Worm (Caenorhabditis elegans) whole organism, L4 larva: ENCODE results near the gene kin-24.
A peak's percentile ranks its signal among the peaks of the same experiment; 100 is the strongest.

Experiments
- D1046.2 ChIP-seq: fragments of 200-800 bp; sonication (Bioruptor generic); IDR thresholded peaks from 2 replicates; pipeline ENCODE4 v1.3.6; 2022; ENCODE audit warnings: missing genetic modification characterization, missing compliant biosample characterization
- F10B5.3 ChIP-seq: sonication (generic microtip); optimal IDR thresholded peaks from 2 replicates; lab custom pipeline; 2016; ENCODE audit warnings: mild to moderate bottlenecking, missing genetic modification characterization, missing compliant biosample characterization
- F37D6.2 ChIP-seq: sonication (generic microtip); optimal IDR thresholded peaks from 2 replicates; lab custom pipeline; 2016; ENCODE audit warnings: mild to moderate bottlenecking, missing genetic modification characterization, missing compliant biosample characterization
- Y5F2A.4 ChIP-seq: fragments of 200-800 bp; sonication (Bioruptor generic); optimal IDR thresholded peaks from 2 replicates; lab custom pipeline; 2018; ENCODE audit warnings: mild to moderate bottlenecking, missing genetic modification characterization, missing compliant biosample characterization
- Y75B8A.6 ChIP-seq: fragments of 200-800 bp; sonication (Bioruptor generic); IDR thresholded peaks from 2 replicates; pipeline ENCODE4 v1.3.6; 2022; ENCODE audit warnings: missing genetic modification reagents, missing genetic modification characterization, missing compliant biosample characterization
- aha-1 ChIP-seq: fragments of 150-350 bp; peaks from one replicate; lab custom pipeline; 2014; ENCODE audit warnings: missing biosample characterization, missing genetic modification characterization
- aly-2 ChIP-seq: sonication (generic microtip); optimal IDR thresholded peaks from 2 replicates; lab custom pipeline; 2018; ENCODE audit warnings: missing biosample characterization, missing genetic modification characterization
- arid-1 ChIP-seq: fragments of 200-800 bp; sonication (Bioruptor generic); conservative IDR thresholded peaks from 2 replicates; pipeline ENCODE4 v1.3.6; 2022; ENCODE audit warnings: missing genetic modification reagents, missing genetic modification characterization, missing compliant biosample characterization
- ceh-82 ChIP-seq: sonication (generic microtip); optimal IDR thresholded peaks from 2 replicates; lab custom pipeline; 2017; ENCODE audit warnings: missing biosample characterization, missing genetic modification characterization
- cey-2 ChIP-seq: sonication (generic microtip); optimal IDR thresholded peaks from 3 replicates; lab custom pipeline; 2017; ENCODE audit warnings: missing genetic modification characterization, mild to moderate bottlenecking, missing compliant biosample characterization, antibody characterized with exemption, borderline replicate concordance; ENCODE audit not compliant: insufficient read depth
- daf-16 ChIP-seq, 3 experiments: sonication (generic microtip); optimal IDR thresholded peaks; 2 replicates each; lab custom pipeline; 2016 to 2017; ENCODE audit warnings: missing genetic modification characterization in 3 of 3, missing genetic modification reagents in 3 of 3, mild to moderate bottlenecking in 2 of 3, missing compliant biosample characterization in 2 of 3, missing biosample characterization in 1 of 3, moderate library complexity in 1 of 3
- dmd-6 ChIP-seq: fragments of 200-800 bp; sonication (Bioruptor generic); IDR thresholded peaks from 2 replicates; pipeline ENCODE4 v1.3.6; 2022; ENCODE audit warnings: missing genetic modification reagents, missing genetic modification characterization, missing compliant biosample characterization
- dve-1 ChIP-seq: sonication (generic microtip); optimal IDR thresholded peaks from 2 replicates; lab custom pipeline; 2017; ENCODE audit warnings: antibody characterized with exemption, mild to moderate bottlenecking, missing genetic modification characterization, missing compliant biosample characterization; ENCODE audit not compliant: insufficient read depth
- egl-27 ChIP-seq: sonication (generic microtip); optimal IDR thresholded peaks from 3 replicates; lab custom pipeline; 2017; ENCODE audit warnings: missing biosample characterization, missing genetic modification reagents, missing genetic modification characterization
- fkh-10 ChIP-seq: fragments of 150-350 bp; optimal IDR thresholded peaks from 2 replicates; lab custom pipeline; 2014; ENCODE audit warnings: missing biosample characterization, missing genetic modification reagents, missing genetic modification characterization
- fos-1 ChIP-seq: fragments of 150-350 bp; optimal IDR thresholded peaks from 2 replicates; lab custom pipeline; 2014; ENCODE audit warnings: missing biosample characterization, missing genetic modification characterization
- lim-7 ChIP-seq: fragments of 200-800 bp; sonication (Bioruptor generic); IDR thresholded peaks from 2 replicates; pipeline ENCODE4 v1.3.6; 2022; ENCODE audit warnings: missing genetic modification characterization, missing compliant biosample characterization
- lin-29 ChIP-seq: fragments of 200-800 bp; sonication (Bioruptor generic); IDR thresholded peaks from 2 replicates; pipeline ENCODE4 v1.3.6; 2022; ENCODE audit warnings: missing genetic modification reagents, missing genetic modification characterization, missing compliant biosample characterization
- lin-38 ChIP-seq: fragments of 200-800 bp; sonication (Bioruptor generic); IDR thresholded peaks from 2 replicates; pipeline ENCODE4 v1.3.6; 2022; ENCODE audit warnings: missing genetic modification reagents, missing genetic modification characterization, missing compliant biosample characterization
- lin-39 ChIP-seq: fragments of 150-350 bp; optimal IDR thresholded peaks from 2 replicates; lab custom pipeline; 2014; ENCODE audit warnings: missing biosample characterization, missing genetic modification reagents, missing genetic modification characterization
- mxl-2 ChIP-seq: fragments of 200-800 bp; sonication (Bioruptor generic); conservative IDR thresholded peaks from 2 replicates; pipeline ENCODE4 v1.3.6; 2022; ENCODE audit warnings: missing genetic modification reagents, missing genetic modification characterization, missing compliant biosample characterization
- nhr-237 ChIP-seq: sonication (generic microtip); optimal IDR thresholded peaks from 2 replicates; lab custom pipeline; 2017; ENCODE audit warnings: missing biosample characterization, missing genetic modification characterization
- nhr-25 ChIP-seq: sonication (generic microtip); optimal IDR thresholded peaks from 2 replicates; lab custom pipeline; 2017; ENCODE audit warnings: missing genetic modification characterization, mild to moderate bottlenecking, missing compliant biosample characterization, antibody characterized with exemption, moderate library complexity, borderline replicate concordance; ENCODE audit not compliant: insufficient read depth
- php-3 ChIP-seq: fragments of 200-800 bp; sonication (Bioruptor generic); IDR thresholded peaks from 2 replicates; pipeline ENCODE4 v1.3.6; 2022; ENCODE audit warnings: missing genetic modification reagents, missing genetic modification characterization, missing compliant biosample characterization
- pqm-1 ChIP-seq: sonication (generic microtip); optimal IDR thresholded peaks from 2 replicates; lab custom pipeline; 2017; ENCODE audit warnings: missing biosample characterization, missing genetic modification characterization
- rbr-2 ChIP-seq: sonication (generic microtip); optimal IDR thresholded peaks from 2 replicates; lab custom pipeline; 2016; ENCODE audit warnings: missing genotype, missing genetic modification characterization, missing compliant biosample characterization
- saeg-2 ChIP-seq: fragments of 200-800 bp; sonication (Bioruptor generic); IDR thresholded peaks from 2 replicates; pipeline ENCODE4 v1.3.6; 2022; ENCODE audit warnings: missing genetic modification reagents, missing genetic modification characterization, missing compliant biosample characterization
- set-16 ChIP-seq: fragments of 200-800 bp; sonication (Bioruptor generic); IDR thresholded peaks from 2 replicates; pipeline ENCODE4 v1.3.6; 2022; ENCODE audit warnings: missing genetic modification reagents, missing genetic modification characterization, missing compliant biosample characterization
- skn-1 ChIP-seq: fragments of 150-350 bp; optimal IDR thresholded peaks from 2 replicates; lab custom pipeline; 2014; ENCODE audit warnings: missing biosample characterization, missing genetic modification characterization
- snpc-1.2 ChIP-seq: fragments of 200-800 bp; sonication (Bioruptor generic); IDR thresholded peaks from 2 replicates; pipeline ENCODE4 v1.3.6; 2022; ENCODE audit warnings: missing genetic modification reagents, missing genetic modification characterization, missing compliant biosample characterization
- snpc-4 ChIP-seq: fragments of 150-350 bp; optimal IDR thresholded peaks from 2 replicates; lab custom pipeline; 2014; ENCODE audit warnings: missing biosample characterization, missing genetic modification characterization
- spr-1 ChIP-seq: sonication (generic microtip); optimal IDR thresholded peaks from 2 replicates; lab custom pipeline; 2016; ENCODE audit warnings: mild to moderate bottlenecking, missing genetic modification characterization, missing compliant biosample characterization
- spr-3 ChIP-seq: fragments of 200-800 bp; sonication (Bioruptor generic); optimal IDR thresholded peaks from 2 replicates; lab custom pipeline; 2018; ENCODE audit warnings: mild to moderate bottlenecking, missing genetic modification characterization, missing compliant biosample characterization
- unc-62 ChIP-seq, 3 experiments: fragments of 150-350 bp in 1 of 3; sonication (generic microtip); optimal IDR thresholded peaks in 2 of 3; peaks in 1 of 3; 1 replicate in 1 of 3; 2 replicates in 2 of 3; lab custom pipeline; 2014 to 2017; ENCODE audit warnings: missing biosample characterization in 3 of 3, missing genetic modification characterization in 3 of 3, missing genetic modification reagents in 3 of 3, missing genotype in 1 of 3
- zfp-2 ChIP-seq: sonication (generic microtip); optimal IDR thresholded peaks from 2 replicates; lab custom pipeline; 2016; ENCODE audit warnings: mild to moderate bottlenecking, missing genetic modification characterization, missing compliant biosample characterization
- zip-11 ChIP-seq: fragments of 200-800 bp; sonication (Bioruptor generic); IDR thresholded peaks from 2 replicates; pipeline ENCODE4 v1.3.6; 2022; ENCODE audit warnings: missing genetic modification characterization, missing compliant biosample characterization
- ztf-7 ChIP-seq: fragments of 150-350 bp; optimal IDR thresholded peaks from 2 replicates; lab custom pipeline; 2014; ENCODE audit warnings: missing biosample characterization, missing genetic modification characterization

Gene kin-24

DNA sequence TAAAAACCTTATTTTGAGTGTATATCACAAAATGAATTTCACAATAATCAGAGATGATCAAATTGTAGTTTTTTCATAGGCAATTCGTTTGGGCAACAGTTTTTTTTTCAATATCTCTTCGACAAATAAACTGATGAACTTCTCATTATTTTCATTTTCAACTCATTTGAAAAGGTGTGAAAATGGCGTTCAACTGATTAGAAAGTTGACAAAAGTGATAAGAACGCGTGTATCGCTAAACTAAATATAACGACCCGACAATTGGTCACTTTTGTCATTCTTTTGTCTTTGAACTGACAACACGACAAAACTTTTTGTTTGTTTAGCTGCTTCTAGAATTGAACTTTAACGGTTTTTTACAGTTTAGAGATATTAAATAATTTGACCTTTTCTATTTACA lies 14.1 kb upstream of the kin-24 start:
- peak; percentile 47 for TF ChIP-seq pqm-1 (tag; lab: Kevin White, UChicago)
- TF ChIP-seq dve-1: peak; percentile 13
- no peak for TF ChIP-seq egl-27 (tag; lab: Kevin White, UChicago)
- no peak for TF ChIP-seq snpc-1.2 (GFP tag; lab: Robert Waterston, UW)
- no peak for TF ChIP-seq nhr-25 (tag; lab: Kevin White, UChicago)
- no peak for TF ChIP-seq D1046.2 (GFP tag; lab: Robert Waterston, UW)
- TF ChIP-seq dmd-6: peak; percentile 30; the same call in 1 of the 2 replicates

DNA sequence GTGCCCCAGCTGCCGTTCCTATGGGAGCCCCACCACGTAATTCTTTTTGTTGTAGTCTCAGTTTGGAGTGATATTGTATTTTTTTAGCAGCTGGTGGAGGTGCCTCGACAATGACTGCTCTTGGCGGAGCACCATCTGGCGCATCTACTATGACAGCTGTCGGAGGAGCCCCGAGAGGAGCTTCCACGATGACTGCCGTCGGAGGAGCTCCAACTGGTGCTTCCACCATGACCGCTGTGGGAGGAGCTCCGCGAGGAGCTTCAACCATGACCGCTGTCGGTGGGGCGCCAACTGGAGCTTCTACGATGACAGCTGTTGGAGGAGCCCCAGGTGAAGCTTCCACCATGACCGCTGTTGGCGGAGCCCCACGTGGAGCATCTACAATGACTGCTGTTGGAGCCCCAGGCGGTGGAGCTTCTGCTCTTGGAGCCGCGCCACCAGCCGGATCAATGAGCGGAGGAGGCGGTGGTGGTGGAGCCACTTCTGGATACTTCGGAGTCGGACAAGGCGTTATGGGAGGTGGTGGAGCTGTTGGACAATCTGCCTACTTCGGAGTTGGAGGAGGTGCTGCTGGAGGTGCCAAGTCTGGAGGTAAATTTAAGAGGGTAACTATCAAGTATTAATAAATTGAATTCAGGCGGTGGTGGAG lies 12.1 kb upstream of the kin-24 start:
- peak; percentile 93 for TF ChIP-seq set-16 (GFP tag; lab: Robert Waterston, UW)
- no peak for TF ChIP-seq lim-7 (GFP tag; lab: Robert Waterston, UW)

DNA sequence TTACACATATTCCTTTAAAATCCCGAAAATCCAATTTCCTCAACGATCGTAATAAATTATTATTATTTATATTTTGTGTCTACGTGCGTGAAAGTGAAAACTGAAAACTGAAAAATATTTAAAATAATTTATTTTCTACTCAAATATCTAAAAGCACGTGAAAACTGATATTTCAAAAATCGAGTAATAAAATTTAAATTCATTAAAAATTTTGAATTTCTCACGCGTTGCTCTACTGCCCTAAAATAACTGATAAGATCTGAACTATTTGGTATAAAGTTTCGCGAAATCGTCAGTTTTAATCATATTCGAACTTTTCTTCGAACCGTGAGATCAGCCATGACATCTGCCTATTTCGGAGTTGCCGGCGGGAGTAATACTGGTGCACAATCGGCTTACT lies 11.4 kb upstream of the kin-24 start, which contains the start of gene ssq-1:
TSS of gene ssq-1 (plus strand) at position 301 of the 400 bp plus-strand sequence.
- no peak for TF ChIP-seq pqm-1 (tag; lab: Kevin White, UChicago)
- no peak for TF ChIP-seq snpc-4
- no peak for TF ChIP-seq cey-2 (tag; lab: Kevin White, UChicago)

DNA sequence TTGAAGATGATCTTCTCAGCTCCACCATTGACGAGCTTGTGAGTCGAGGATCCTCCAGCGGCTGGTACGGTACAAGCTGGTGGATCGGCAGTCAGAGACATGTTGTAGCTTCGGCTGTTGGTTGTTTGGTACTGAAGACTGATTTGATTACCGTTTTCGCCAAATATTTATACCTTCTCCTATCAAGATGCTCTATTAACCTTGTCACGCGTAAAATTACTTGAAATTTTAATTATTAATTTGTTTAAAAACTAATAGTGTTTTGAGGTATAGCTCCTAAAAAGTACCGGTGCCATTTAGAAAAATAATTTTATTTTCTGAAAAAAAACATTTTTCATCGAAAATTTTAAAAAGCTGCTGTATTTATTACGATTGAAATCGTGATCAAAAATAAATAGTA lies 10.0 kb upstream of the kin-24 start, which contains the start of gene ssp-10:
TSS of gene ssp-10 (minus strand) at position 101 of the 400 bp plus-strand sequence.
- TF ChIP-seq F37D6.2 (tag; lab: Kevin White, UChicago): no peak

DNA sequence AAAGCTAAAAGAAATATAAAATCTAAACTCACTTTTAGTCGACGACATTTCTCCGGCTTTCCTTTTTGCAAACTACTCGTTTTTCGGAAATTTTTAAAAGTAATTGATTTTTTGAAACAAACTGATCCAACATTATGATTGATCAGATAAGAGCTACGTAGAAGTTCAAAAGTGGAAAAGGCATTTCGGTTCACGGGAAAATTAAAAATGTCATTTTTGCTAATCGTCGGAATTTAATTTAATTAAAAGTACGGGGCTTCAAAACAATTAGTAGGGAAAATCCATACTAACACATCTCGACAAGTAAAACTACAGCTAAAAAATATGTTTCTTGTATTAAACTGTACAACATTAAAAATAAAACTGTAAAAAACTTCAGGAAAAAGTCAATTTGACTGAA lies 8.7 kb upstream of the kin-24 start, which contains the start of gene K07F5.8:
TSS of gene K07F5.8 (minus strand) at position 101 of the 400 bp plus-strand sequence.
- TF ChIP-seq Y5F2A.4 (GFP tag; lab: Kevin White, UChicago): no peak
- TF ChIP-seq mxl-2 (GFP tag; lab: Robert Waterston, UW): no peak
- no peak for TF ChIP-seq lin-38 (GFP tag; lab: Robert Waterston, UW)
- no peak for TF ChIP-seq spr-3 (GFP tag; lab: Kevin White, UChicago)
- no peak for TF ChIP-seq aha-1 (tag; lab: Kevin White, UChicago)
- TF ChIP-seq fkh-10 (GFP tag; lab: Kevin White, UChicago): no peak
- no peak for TF ChIP-seq F37D6.2 (tag; lab: Kevin White, UChicago)
- no peak for TF ChIP-seq rbr-2 (tag; lab: Kevin White, UChicago)
- no peak for TF ChIP-seq lin-39 (tag; lab: Kevin White, UChicago)
- TF ChIP-seq ceh-82 (tag; lab: Kevin White, UChicago): no peak
- no peak for TF ChIP-seq skn-1

DNA sequence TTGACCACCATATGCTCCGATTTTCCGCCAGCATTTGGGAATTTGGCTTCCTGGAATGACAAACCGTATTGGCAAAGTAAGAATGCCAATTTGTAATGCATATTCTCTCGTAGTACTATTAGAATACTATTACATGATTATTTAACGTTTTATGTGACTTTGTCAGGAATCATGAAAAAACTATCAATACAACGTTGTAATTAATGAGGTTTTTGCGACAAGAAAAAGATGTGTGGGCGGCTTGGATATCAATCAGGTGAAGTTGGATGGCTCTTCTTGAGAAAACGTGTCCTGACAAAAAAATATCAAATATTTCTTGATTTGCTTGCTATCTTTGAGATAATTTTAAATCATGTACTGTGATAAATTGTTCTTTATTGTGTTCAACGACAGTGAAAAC lies 7.2 kb upstream of the kin-24 start, which contains the start of gene K07F5.7:
TSS of gene K07F5.7 (minus strand) at position 101 of the 400 bp plus-strand sequence.
- TF ChIP-seq cey-2 (tag; lab: Kevin White, UChicago): no peak
- TF ChIP-seq Y75B8A.6: no peak
- TF ChIP-seq aha-1 (tag; lab: Kevin White, UChicago): peak; percentile 64

DNA sequence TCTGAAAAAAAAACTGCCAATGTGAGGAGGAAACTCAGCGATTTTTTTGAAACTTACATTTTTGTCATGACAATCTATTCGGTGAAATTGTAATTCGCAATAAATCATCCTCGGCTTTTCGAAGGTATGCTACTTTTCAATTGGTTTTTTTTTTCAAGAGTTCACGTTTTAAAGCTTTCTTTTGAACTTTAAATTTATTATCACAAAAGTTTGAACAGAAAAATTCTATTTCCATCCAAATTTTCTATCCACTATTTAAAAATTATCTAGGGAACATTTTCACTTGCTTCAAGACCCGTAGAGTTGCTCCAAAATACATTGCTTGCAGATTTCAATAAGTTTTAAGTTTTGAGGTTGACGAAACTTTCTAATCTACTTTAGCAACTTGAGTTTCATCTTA lies 5.7 kb upstream of the kin-24 start, which contains the start of gene K07F5.6:
TSS of gene K07F5.6 (minus strand) at position 101 of the 400 bp plus-strand sequence.
- TF ChIP-seq F37D6.2 (tag; lab: Kevin White, UChicago) (no peak), unc-62 (GFP tag; optimal IDR thresholded peaks at IDR 0.05 in 1 of 2; lab: Kevin White, UChicago) (no peak), unc-62 (tag; optimal IDR thresholded peaks at IDR 0.05; lab: Kevin White, UChicago) (no peak), zip-11 (no peak), zfp-2 (tag; lab: Kevin White, UChicago) (no peak), saeg-2 (no peak), spr-1 (tag; lab: Kevin White, UChicago) (no peak), egl-27 (tag; lab: Kevin White, UChicago) (no peak), daf-16 (GFP tag; optimal IDR thresholded peaks at IDR 0.05; lab: Kevin White, UChicago) (no peak), daf-16 (tag; optimal IDR thresholded peaks at IDR 0.05; lab: Kevin White, UChicago) (no peak), arid-1 (GFP tag; lab: Robert Waterston, UW) (no peak), Y5F2A.4 (GFP tag; lab: Kevin White, UChicago) (no peak), aly-2 (no peak), nhr-237 (tag; lab: Kevin White, UChicago) (no peak), lin-29 (GFP tag; lab: Robert Waterston, UW) (no peak), fos-1 (tag; lab: Kevin White, UChicago) (no peak), php-3 (GFP tag; lab: Robert Waterston, UW) (no peak), ztf-7 (tag; lab: Kevin White, UChicago) (no peak), F10B5.3 (tag; lab: Kevin White, UChicago) (no peak)
